Fruit fly (Drosophila melanogaster) whole organism, wandering third instar larva: ENCODE results near the gene CG11109.

Experiments used
- Sp1 ChIP-seq: fragments of 200-800 bp; sonication (Bioruptor generic); optimal IDR thresholded peaks from 3 replicates; lab custom pipeline; 2019; ENCODE audit warnings: missing biosample characterization, mild to moderate bottlenecking, missing genetic modification characterization, moderate library complexity
- h ChIP-seq: fragments of 200-800 bp; sonication (Bioruptor generic); optimal IDR thresholded peaks from 3 replicates; lab custom pipeline; 2016; ENCODE audit warnings: missing biosample characterization, mild to moderate bottlenecking, missing genetic modification characterization
- sage ChIP-seq: fragments of 200-800 bp; sonication (Bioruptor generic); optimal IDR thresholded peaks from 2 replicates; lab custom pipeline; 2016; ENCODE audit warnings: missing biosample characterization, mild to moderate bottlenecking, missing genetic modification characterization

DNA sequence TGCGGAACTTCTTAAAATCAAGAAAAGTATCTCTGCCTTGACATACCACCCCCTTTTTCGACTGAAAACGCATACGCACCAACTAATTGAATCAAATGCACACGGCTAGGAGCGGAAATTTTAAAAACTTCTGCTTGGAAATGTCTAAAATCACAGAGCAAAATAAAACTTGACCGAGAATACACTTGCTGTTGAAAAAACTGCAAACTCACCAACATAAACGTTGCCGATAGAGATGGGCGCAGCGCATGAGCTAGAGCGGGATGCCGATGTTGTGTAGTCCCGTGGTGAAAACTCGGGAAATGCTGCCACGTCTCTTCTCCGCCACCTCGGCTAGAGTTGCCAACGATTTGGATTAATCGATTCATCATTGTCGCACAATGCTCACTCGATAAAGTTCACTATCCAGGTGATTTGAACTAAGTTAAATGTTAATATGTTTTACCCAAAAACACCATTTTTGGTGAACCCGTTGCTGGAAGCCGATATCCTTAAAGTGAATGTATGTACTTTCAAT, at the start of gene CG11109, which contains the start of gene Arf1:
- TF ChIP-seq h (GFP tag; lab: Kevin White, UChicago) (no peak), sage (GFP tag; lab: Kevin White, UChicago) (no peak), Sp1 (GFP tag; lab: Kevin White, UChicago) (peak; percentile 36)
